Fruit fly (Drosophila melanogaster): ENCODE data around the gene Eig71Ef.
A peak's percentile ranks its signal among the peaks of the same experiment; 100 is the strongest.

Gene Eig71Ef

DNA sequence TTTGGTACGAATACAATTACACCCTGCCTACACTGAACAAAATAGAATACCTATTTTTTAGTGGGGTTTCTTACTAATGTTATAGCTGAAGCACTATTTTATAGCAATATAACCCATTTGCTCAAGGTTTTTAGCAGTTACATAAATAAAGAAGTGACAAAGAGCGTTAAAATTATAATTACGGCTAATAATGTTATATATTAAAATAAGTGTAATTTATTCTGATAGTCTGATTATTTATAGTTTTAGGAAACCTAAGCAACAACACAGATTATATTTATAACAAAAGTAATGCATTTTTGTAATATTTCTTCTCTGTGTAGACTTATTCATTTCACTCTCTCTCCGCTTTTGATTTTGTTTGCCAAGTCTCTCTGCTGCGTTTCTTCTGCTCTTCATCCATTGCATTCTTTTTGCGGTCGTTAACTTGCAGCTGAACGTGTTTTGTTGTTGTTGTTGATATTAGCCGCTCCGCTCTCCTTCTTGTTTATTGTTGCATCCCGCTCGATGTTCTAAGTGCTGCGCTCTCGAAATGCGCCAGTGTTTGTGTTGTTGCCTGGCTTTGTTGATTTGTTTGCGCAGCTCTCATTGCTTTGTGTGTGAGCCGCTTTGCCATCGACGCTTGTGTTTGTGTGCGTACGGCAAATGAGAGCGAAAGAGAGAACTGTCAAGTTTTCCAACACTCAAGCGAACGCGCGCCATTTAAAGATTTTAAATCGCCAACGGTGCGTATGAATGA is 31.3 kb downstream of the Eig71Ef start (continued):
- TF ChIP-seq Doc3 (GFP tag; IDR thresholded peaks at IDR 0.05; ENCODE audit: partially characterized antibody) (no peak), CG3065 (GFP tag; optimal IDR thresholded peaks at IDR 0.05) (peak; percentile 57), CG1024 (GFP tag; IDR thresholded peaks at IDR 0.05) (peak; percentile 57; the same call in 1 of the 2 replicates), sima (GFP tag; optimal IDR thresholded peaks at IDR 0.05) (no peak), CG17568 (GFP tag; optimal IDR thresholded peaks at IDR 0.05) (peak; percentile 50), Usf (GFP tag; optimal IDR thresholded peaks at IDR 0.05) (peak; percentile 74), seq (GFP tag; IDR thresholded peaks at IDR 0.05) (peak; percentile 69), lov (optimal IDR thresholded peaks at IDR 0.05) (no peak), lov (GFP tag; IDR thresholded peaks at IDR 0.05) (0 out of 3 replicates have a peak, but pooled peaks have one; percentile 19), CG12744 (GFP tag; optimal IDR thresholded peaks at IDR 0.05) (no peak), CG15479 (GFP tag; optimal IDR thresholded peaks at IDR 0.05) (no peak), CG18011 (GFP tag; optimal IDR thresholded peaks at IDR 0.05) (peak; percentile 50), Nf-YC (tag; optimal IDR thresholded peaks at IDR 0.05) (peak; percentile 72), Gsc (GFP tag; IDR thresholded peaks at IDR 0.05) (no peak), Sin3A (optimal IDR thresholded peaks at IDR 0.05) (no peak), Atf-2 (GFP tag; optimal IDR thresholded peaks at IDR 0.05) (peak; percentile 20), p53 (GFP tag; optimal IDR thresholded peaks at IDR 0.05) (no peak), D (optimal IDR thresholded peaks at IDR 0.05) (no peak), D (GFP tag; optimal IDR thresholded peaks at IDR 0.05) (peak; percentile 92), Hr39 (optimal IDR thresholded peaks at IDR 0.05) (no peak), Ssrp (tag; optimal IDR thresholded peaks at IDR 0.05) (peak; percentile 95), chif (GFP tag; optimal IDR thresholded peaks at IDR 0.05) (peak; percentile 23 to 65), toy (GFP tag; IDR thresholded peaks at IDR 0.05) (peak; percentile 37; the same call in 1 of the 2 replicates), br (optimal IDR thresholded peaks at IDR 0.05) (no peak), bigmax (GFP tag; optimal IDR thresholded peaks at IDR 0.05) (no peak), CG14050 (GFP tag; IDR thresholded peaks at IDR 0.05) (peak; percentile 63), Hr78 (GFP tag; optimal IDR thresholded peaks at IDR 0.05) (peak in 1 of 2 experiments; percentile 84), Sry-β (GFP tag; optimal IDR thresholded peaks at IDR 0.05) (peak; percentile 44), croc (GFP tag; conservative IDR thresholded peaks at IDR 0.05) (peak; percentile 84), Eip74EF (GFP tag; optimal IDR thresholded peaks at IDR 0.05) (peak in 1 of 2 experiments; percentile 95), CG17829 (tag; optimal IDR thresholded peaks at IDR 0.05) (peak; percentile 91), CG3847 (GFP tag; IDR thresholded peaks at IDR 0.05) (peak; percentile 77), stwl (tag; optimal IDR thresholded peaks at IDR 0.05) (no peak), CG2120 (GFP tag; optimal IDR thresholded peaks at IDR 0.05) (peak; percentile 84), CG32767 (GFP tag; IDR thresholded peaks at IDR 0.05) (peak; percentile 80), lmd (GFP tag; IDR thresholded peaks at IDR 0.05) (peak; percentile 93), CG31388 (GFP tag; optimal IDR thresholded peaks at IDR 0.05) (peak; percentile 55), Asciz (GFP tag; optimal IDR thresholded peaks at IDR 0.05) (peak; percentile 91), exex (tag; optimal IDR thresholded peaks at IDR 0.05) (peak; percentile 56), cg (GFP tag; optimal IDR thresholded peaks at IDR 0.05) (peak; percentile 89), fd64A (GFP tag; optimal IDR thresholded peaks at IDR 0.05) (peak; percentile 80), Rx (GFP tag; IDR thresholded peaks at IDR 0.05) (no peak), pho (GFP tag; optimal IDR thresholded peaks at IDR 0.05) (no peak), CG4820 (GFP tag; optimal IDR thresholded peaks at IDR 0.05) (peak; percentile 89), mld (GFP tag; IDR thresholded peaks at IDR 0.05; ENCODE audit: partially characterized antibody) (no peak), zf30C (GFP tag; optimal IDR thresholded peaks at IDR 0.05) (peak; percentile 64), z (GFP tag; IDR thresholded peaks at IDR 0.05) (no peak), CG10979 (tag; optimal IDR thresholded peaks at IDR 0.05) (peak; percentile 96), peb (GFP tag; IDR thresholded peaks at IDR 0.05) (peak; percentile 46; the same call in 1 of the 2 replicates), unc-4 (GFP tag; IDR thresholded peaks at IDR 0.05; ENCODE audit: partially characterized antibody) (no peak)

Data from whole organism, embryonic.